Worm (Caenorhabditis elegans) whole organism, young adult: Measurements from ENCODE around the gene Y57G11A.4.

Experiments
- F22D6.2 ChIP-seq: sonication (generic microtip); optimal IDR thresholded peaks from 2 replicates; lab custom pipeline; 2016; ENCODE audit warnings: mild to moderate bottlenecking, missing genetic modification characterization, missing compliant biosample characterization
- K11D2.4 ChIP-seq: fragments of 200-800 bp; sonication (Bioruptor generic); IDR thresholded peaks from 2 replicates; pipeline ENCODE4 v1.3.6; 2022; ENCODE audit warnings: missing genetic modification reagents, missing genetic modification characterization, missing compliant biosample characterization
- T07F8.4 ChIP-seq: sonication (generic microtip); optimal IDR thresholded peaks from 2 replicates; lab custom pipeline; 2016; ENCODE audit warnings: mild to moderate bottlenecking, missing genetic modification characterization, moderate library complexity, missing compliant biosample characterization
- T26A5.8 ChIP-seq: sonication (generic microtip); optimal IDR thresholded peaks from 2 replicates; lab custom pipeline; 2016; ENCODE audit warnings: missing genetic modification characterization, missing compliant biosample characterization
- Y53F4B.3 ChIP-seq: fragments of 200-800 bp; sonication (Bioruptor generic); IDR thresholded peaks from 2 replicates; pipeline ENCODE4 v1.3.6; 2022; ENCODE audit warnings: missing genetic modification reagents, missing genetic modification characterization, missing compliant biosample characterization
- ama-1 ChIP-seq, 3 experiments: fragments of 150-350 bp in 1 of 3; sonication (generic microtip) in 2 of 3; optimal IDR thresholded peaks; 2 replicates each; lab custom pipeline; 2014 to 2018; ENCODE audit warnings: missing biosample characterization in 2 of 3, missing genetic modification characterization in 2 of 3, missing genetic modification reagents in 2 of 3
- atf-7 ChIP-seq: sonication (generic microtip); optimal IDR thresholded peaks from 2 replicates; lab custom pipeline; 2017; ENCODE audit warnings: mild to moderate bottlenecking, missing genetic modification characterization, missing compliant biosample characterization
- attf-3 ChIP-seq: fragments of 200-800 bp; sonication (Bioruptor generic); conservative IDR thresholded peaks from 2 replicates; pipeline ENCODE4 v1.3.6; 2022; ENCODE audit warnings: missing genetic modification reagents, missing genetic modification characterization, missing compliant biosample characterization
- attf-5 ChIP-seq: fragments of 200-800 bp; sonication (Bioruptor generic); optimal IDR thresholded peaks from 2 replicates; lab custom pipeline; 2018; ENCODE audit warnings: mild to moderate bottlenecking, missing genetic modification characterization, missing compliant biosample characterization
- attf-6 ChIP-seq: fragments of 200-800 bp; sonication (Bioruptor generic); IDR thresholded peaks from 2 replicates; pipeline ENCODE4 v1.3.6; 2022; ENCODE audit warnings: missing genetic modification reagents, missing genetic modification characterization, missing compliant biosample characterization
- bed-1 ChIP-seq: fragments of 200-800 bp; sonication (Bioruptor generic); IDR thresholded peaks from 2 replicates; pipeline ENCODE4 v1.3.6; 2022; ENCODE audit warnings: missing genetic modification reagents, missing genetic modification characterization, missing compliant biosample characterization
- cebp-2 ChIP-seq: fragments of 200-800 bp; sonication (Bioruptor generic); IDR thresholded peaks from 2 replicates; pipeline ENCODE4 v1.3.6; 2022; ENCODE audit warnings: missing genetic modification characterization, missing compliant biosample characterization
- dpff-1 ChIP-seq: sonication (generic microtip); optimal IDR thresholded peaks from 2 replicates; lab custom pipeline; 2017; ENCODE audit warnings: mild to moderate bottlenecking, missing genetic modification characterization, missing compliant biosample characterization
- egl-44 ChIP-seq: fragments of 200-800 bp; sonication (Bioruptor generic); IDR thresholded peaks from 2 replicates; pipeline ENCODE4 v1.3.6; 2022; ENCODE audit warnings: missing genetic modification reagents, missing genetic modification characterization, missing compliant biosample characterization
- hmg-20 ChIP-seq: fragments of 200-800 bp; sonication (Bioruptor generic); IDR thresholded peaks from 2 replicates; pipeline ENCODE4 v1.3.6; 2022; ENCODE audit warnings: missing genetic modification reagents, missing genetic modification characterization, missing compliant biosample characterization
- hsf-1 ChIP-seq: fragments of 200-800 bp; sonication (Bioruptor generic); IDR thresholded peaks from 2 replicates; pipeline ENCODE4 v1.3.6; 2022; ENCODE audit warnings: missing genetic modification reagents, missing genetic modification characterization, missing compliant biosample characterization
- lir-1 ChIP-seq: fragments of 200-800 bp; sonication (Bioruptor generic); conservative IDR thresholded peaks from 2 replicates; pipeline ENCODE4 v1.3.6; 2022; ENCODE audit warnings: missing genetic modification reagents, missing genetic modification characterization, missing compliant biosample characterization
- lsl-1 ChIP-seq: fragments of 200-800 bp; sonication (Bioruptor generic); optimal IDR thresholded peaks from 2 replicates; lab custom pipeline; 2018; ENCODE audit warnings: mild to moderate bottlenecking, missing genetic modification characterization, moderate library complexity, missing compliant biosample characterization
- lsy-27 ChIP-seq: sonication (generic microtip); optimal IDR thresholded peaks from 2 replicates; lab custom pipeline; 2017; ENCODE audit warnings: missing genetic modification characterization, mild to moderate bottlenecking, missing compliant biosample characterization, antibody characterized with exemption, missing genotype, borderline replicate concordance; ENCODE audit not compliant: insufficient read depth
- madf-3 ChIP-seq: fragments of 200-800 bp; sonication (Bioruptor generic); IDR thresholded peaks from 2 replicates; pipeline ENCODE4 v1.3.6; 2022; ENCODE audit warnings: missing genetic modification reagents, missing genetic modification characterization, missing compliant biosample characterization
- madf-8 ChIP-seq: fragments of 200-800 bp; sonication (Bioruptor generic); conservative IDR thresholded peaks from 2 replicates; pipeline ENCODE4 v1.3.6; 2022; ENCODE audit warnings: missing genetic modification reagents, missing genetic modification characterization, missing compliant biosample characterization
- mcd-1 ChIP-seq: fragments of 200-800 bp; sonication (Bioruptor generic); IDR thresholded peaks from 2 replicates; pipeline ENCODE4 v1.3.6; 2022; ENCODE audit warnings: missing genetic modification reagents, missing genetic modification characterization, missing compliant biosample characterization
- nhr-90 ChIP-seq: sonication (generic microtip); optimal IDR thresholded peaks from 2 replicates; lab custom pipeline; 2016; ENCODE audit warnings: missing genotype, mild to moderate bottlenecking, missing genetic modification characterization, missing compliant biosample characterization
- pbrm-1 ChIP-seq: fragments of 200-800 bp; sonication (Bioruptor generic); IDR thresholded peaks from 2 replicates; pipeline ENCODE4 v1.3.6; 2022; ENCODE audit warnings: missing genetic modification reagents, missing genetic modification characterization, missing compliant biosample characterization
- rcor-1 ChIP-seq: fragments of 200-800 bp; sonication (Bioruptor generic); IDR thresholded peaks from 2 replicates; pipeline ENCODE4 v1.3.6; 2022; ENCODE audit warnings: missing genetic modification reagents, missing genetic modification characterization, missing compliant biosample characterization
- rpc-1 ChIP-seq, 2 experiments: fragments of 150-350 bp in 1 of 2; sonication (generic microtip) in 1 of 2; optimal IDR thresholded peaks; 2 replicates each; lab custom pipeline; 2014 to 2018; ENCODE audit warnings: missing biosample characterization in 1 of 2, missing genetic modification characterization in 1 of 2, missing genetic modification reagents in 1 of 2, missing genotype in 1 of 2
- snpc-1.1 ChIP-seq: sonication (generic microtip); optimal IDR thresholded peaks from 2 replicates; lab custom pipeline; 2017; ENCODE audit warnings: missing genetic modification characterization, mild to moderate bottlenecking, missing compliant biosample characterization, antibody characterized with exemption, moderate library complexity, missing genotype, missing genetic modification reagents; ENCODE audit not compliant: insufficient read depth
- snpc-1.3 ChIP-seq: sonication (generic microtip); optimal IDR thresholded peaks from 2 replicates; lab custom pipeline; 2017; ENCODE audit warnings: missing genetic modification characterization, mild to moderate bottlenecking, missing compliant biosample characterization, antibody characterized with exemption, moderate library complexity, missing genotype, missing genetic modification reagents; ENCODE audit not compliant: insufficient read depth
- snpc-4 ChIP-seq, 5 experiments: fragments of 150-350 bp in 1 of 5; sonication (generic microtip) in 4 of 5; optimal IDR thresholded peaks; 2 replicates each; lab custom pipeline; 2014 to 2018; ENCODE audit warnings: missing genetic modification characterization in 5 of 5, missing biosample characterization in 3 of 5, antibody characterized with exemption in 2 of 5, mild to moderate bottlenecking in 2 of 5, missing compliant biosample characterization in 2 of 5, missing genotype in 2 of 5, moderate library complexity in 2 of 5, missing genetic modification reagents in 1 of 5
- somi-1 ChIP-seq: fragments of 200-800 bp; sonication (Bioruptor generic); optimal IDR thresholded peaks from 2 replicates; lab custom pipeline; 2018; ENCODE audit warnings: mild to moderate bottlenecking, missing genetic modification characterization, missing compliant biosample characterization
- tbp1 ChIP-seq: fragments of 200-800 bp; sonication (Bioruptor generic); optimal IDR thresholded peaks from 2 replicates; lab custom pipeline; 2018; ENCODE audit warnings: mild to moderate bottlenecking, missing genetic modification characterization, missing compliant biosample characterization
- ztf-18 ChIP-seq: sonication (generic microtip); optimal IDR thresholded peaks from 2 replicates; lab custom pipeline; 2016; ENCODE audit warnings: missing genotype, mild to moderate bottlenecking, missing genetic modification characterization, missing compliant biosample characterization
- ztf-3 ChIP-seq: fragments of 200-800 bp; sonication (Bioruptor generic); optimal IDR thresholded peaks from 2 replicates; lab custom pipeline; 2018; ENCODE audit warnings: mild to moderate bottlenecking, missing genetic modification characterization, missing compliant biosample characterization

Y57G11A.4 gene

DNA sequence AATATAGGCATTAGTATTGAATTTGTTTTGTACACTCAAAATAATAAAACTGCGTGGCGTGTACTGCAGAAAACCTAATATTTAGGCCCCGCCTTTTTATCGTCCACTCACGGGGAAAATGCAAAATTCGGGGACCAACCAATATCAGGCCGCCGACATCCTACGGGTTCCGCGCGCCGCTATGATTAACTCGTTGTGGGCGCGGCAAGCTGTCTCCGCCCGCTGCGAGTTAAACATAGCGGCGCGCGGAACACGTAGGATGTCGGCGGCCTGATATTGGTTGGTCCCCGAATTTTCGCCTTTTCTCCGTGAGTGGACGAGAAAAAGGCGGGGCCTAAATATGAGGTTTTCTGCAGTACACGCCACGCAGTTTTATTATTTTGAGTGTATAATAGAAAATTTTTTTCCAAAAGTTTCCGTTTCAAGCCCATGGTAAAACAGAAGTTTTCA is 28.3 kb downstream of the Y57G11A.4 start:
- peak; percentile 84 for TF ChIP-seq attf-6 (GFP tag; lab: Robert Waterston, UW)
- peak; percentile 13 for TF ChIP-seq snpc-1.1
- TF ChIP-seq snpc-4 (GFP tag; optimal IDR thresholded peaks at IDR 0.05; lab: Kevin White, UChicago), result peak; percentile 25
- TF ChIP-seq snpc-4 (tag; optimal IDR thresholded peaks at IDR 0.05; lab: Kevin White, UChicago), result peak in 3 of 4 experiments; percentile 59 to 96 (median 65)

DNA sequence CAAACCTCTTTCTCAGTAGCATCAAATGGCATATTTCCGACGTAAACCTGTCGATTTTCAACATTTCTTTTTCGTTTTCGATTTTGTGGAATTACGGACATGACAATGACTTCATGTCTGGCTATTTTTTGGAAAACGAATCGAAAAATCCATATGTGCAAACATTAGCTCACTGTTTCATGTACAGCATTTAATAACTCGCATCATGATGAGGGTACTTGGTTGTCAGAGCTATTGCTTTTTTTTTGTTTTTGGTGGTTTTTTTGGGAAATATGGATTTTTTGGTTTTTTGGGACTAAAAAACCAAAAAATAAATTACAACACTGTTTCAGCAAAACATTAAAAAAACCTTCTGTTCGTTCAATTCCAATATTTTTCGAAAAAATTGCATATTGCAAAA is 30.3 kb downstream of the Y57G11A.4 start, which contains the start of gene Y57G11A.5:
Gene Y57G11A.5, minus strand, starts transcription at position 101 of the 400 bp plus-strand sequence.
- TF ChIP-seq atf-7 (no peak), K11D2.4 (GFP tag; lab: Robert Waterston, UW) (no peak), T26A5.8 (tag; lab: Kevin White, UChicago) (no peak), F22D6.2 (tag; lab: Kevin White, UChicago) (no peak)

ce11 chrIV:14515162-14515561 is 33.1 kb downstream of the Y57G11A.4 start:
- no peak for TF ChIP-seq attf-5 (GFP tag; lab: Kevin White, UChicago)
- TF ChIP-seq rpc-1 (optimal IDR thresholded peaks at IDR 0.05; lab: Kevin White, UChicago), result no peak
- peak; percentile 37 for TF ChIP-seq rpc-1 (tag; optimal IDR thresholded peaks at IDR 0.05; lab: Kevin White, UChicago)
- no peak for TF ChIP-seq ztf-3 (GFP tag; lab: Kevin White, UChicago)
- TF ChIP-seq attf-6 (GFP tag; lab: Robert Waterston, UW), result 0 out of 2 replicates have a peak, but pooled peaks have one; percentile 12
- 0 out of 2 replicates have a peak, but pooled peaks have one; percentile 49 for TF ChIP-seq cebp-2 (GFP tag; lab: Robert Waterston, UW)
- no peak for TF ChIP-seq snpc-4 (GFP tag; optimal IDR thresholded peaks at IDR 0.05; lab: Kevin White, UChicago)
- TF ChIP-seq snpc-4 (tag; optimal IDR thresholded peaks at IDR 0.05; lab: Kevin White, UChicago), result peak in 1 of 4 experiments; percentile 74

ce11 chrIV:14519423-14519822 is 37.3 kb downstream of the Y57G11A.4 start, which contains the start of the genes Y57G11A.2 and T27E7.1:
TSS of gene Y57G11A.2 (minus strand) at chrIV:14519523.
TSS of gene T27E7.1 (plus strand) at chrIV:14519759.
- TF ChIP-seq ama-1 (optimal IDR thresholded peaks at IDR 0.05; lab: Kevin White, UChicago), result no peak
- TF ChIP-seq ama-1 (GFP tag; optimal IDR thresholded peaks at IDR 0.05; lab: Kevin White, UChicago), result no peak
- no peak for TF ChIP-seq T07F8.4
- TF ChIP-seq dpff-1, result no peak

DNA sequence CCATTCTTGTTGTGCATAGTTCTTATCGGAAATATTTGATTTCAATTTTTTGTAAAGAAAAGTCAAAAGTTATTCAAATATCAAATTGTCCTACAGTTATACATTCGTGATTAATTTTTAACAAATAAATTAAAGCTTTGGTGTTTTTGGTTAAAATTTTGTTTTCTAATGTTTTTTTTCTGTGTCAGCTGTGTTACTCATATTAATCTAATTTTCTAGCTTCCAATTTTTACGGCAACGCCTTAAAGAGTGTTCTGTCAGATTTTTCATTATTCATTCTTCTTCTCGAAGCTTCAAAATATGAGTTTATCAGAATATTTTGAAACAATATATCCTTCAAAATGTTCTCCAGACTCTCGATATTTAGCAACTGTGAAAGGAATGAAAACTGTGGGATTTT is 41.5 kb downstream of the Y57G11A.4 start, which contains the start of gene srh-63:
Gene srh-63, plus strand, starts transcription at position 301 of the 400 bp plus-strand sequence.
- TF ChIP-seq egl-44 (no peak), lsy-27 (tag; lab: Kevin White, UChicago) (no peak), ztf-18 (tag; lab: Kevin White, UChicago) (no peak), bed-1 (GFP tag; lab: Robert Waterston, UW) (no peak), tbp1 (GFP tag; lab: Kevin White, UChicago) (no peak), somi-1 (GFP tag; lab: Kevin White, UChicago) (no peak), nhr-90 (no peak), lir-1 (no peak), hsf-1 (GFP tag; lab: Robert Waterston, UW) (no peak)

ce11 chrIV:14525272-14526162 is 43.4 kb downstream of the Y57G11A.4 start:
- TF ChIP-seq attf-3, result peak; percentile 48; the same call in 1 of the 2 replicates
- TF ChIP-seq mcd-1, result peak; percentile 66
- peak; percentile 88 for TF ChIP-seq rcor-1 (GFP tag; lab: Robert Waterston, UW)
- peak; percentile 8 for TF ChIP-seq snpc-1.3
- peak; percentile 57 for TF ChIP-seq madf-8 (GFP tag; lab: Robert Waterston, UW)
- TF ChIP-seq madf-3 (GFP tag; lab: Robert Waterston, UW), result peak; percentile 75; the same call in 1 of the 2 replicates
- TF ChIP-seq pbrm-1 (GFP tag; lab: Robert Waterston, UW), result peak; percentile 99
- peak; percentile 56; the same call in 1 of the 2 replicates for TF ChIP-seq hmg-20
- TF ChIP-seq lir-1, result 0 out of 2 replicates have a peak, but pooled peaks have one; percentile 13
- TF ChIP-seq snpc-1.1, result peak; percentile 81
- TF ChIP-seq attf-6 (GFP tag; lab: Robert Waterston, UW), result peak; percentile 100
- peak; percentile 91 for TF ChIP-seq snpc-4 (GFP tag; optimal IDR thresholded peaks at IDR 0.05; lab: Kevin White, UChicago)
- TF ChIP-seq snpc-4 (tag; optimal IDR thresholded peaks at IDR 0.05; lab: Kevin White, UChicago), result peak; percentile 93 to 99 (median 94)
- TF ChIP-seq lsl-1 (GFP tag; lab: Kevin White, UChicago), result peak; percentile 44
- TF ChIP-seq Y53F4B.3 (GFP tag; lab: Robert Waterston, UW), result peak; percentile 43; the same call in 1 of the 2 replicates
